Worm (Caenorhabditis elegans): Measurements from ENCODE around the gene F36H5.8.

DNA sequence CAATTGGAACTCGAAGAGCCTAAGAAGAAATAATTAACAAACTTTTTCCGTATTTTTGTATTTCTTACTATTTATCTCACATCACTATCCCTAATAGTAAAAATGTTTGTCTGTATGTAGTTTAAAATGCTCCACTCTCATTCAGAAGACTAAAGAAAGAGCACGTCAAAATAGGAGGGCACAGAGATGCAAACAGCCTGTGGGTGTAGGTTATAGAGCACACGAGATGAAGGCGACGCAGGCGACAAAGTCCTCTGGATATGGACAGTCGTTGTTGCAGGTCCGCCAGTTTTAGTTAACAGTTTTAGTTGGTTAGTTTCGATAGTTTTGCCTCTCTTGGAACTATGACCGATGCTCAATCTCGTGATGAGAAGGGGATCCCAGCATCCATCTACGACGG is 18.6 kb downstream of the F36H5.8 start, which contains the start of gene ceh-82:
- TF ChIP-seq F44E2.7 (GFP tag; IDR thresholded peaks at IDR 0.05): no peak
- TF ChIP-seq egl-43 (GFP tag; IDR thresholded peaks at IDR 0.05): no peak
- no peak for TF ChIP-seq nhr-77 (tag; optimal IDR thresholded peaks at IDR 0.05)
- TF ChIP-seq nhr-25 (tag; optimal IDR thresholded peaks at IDR 0.05; ENCODE audit: borderline replicate concordance, insufficient read depth): no peak
- TF ChIP-seq rbr-2 (tag; optimal IDR thresholded peaks at IDR 0.05): no peak
- TF ChIP-seq ces-1 (GFP tag; optimal IDR thresholded peaks at IDR 0.05): no peak
- TF ChIP-seq aly-2 (tag; optimal IDR thresholded peaks at IDR 0.05): no peak
- no peak for TF ChIP-seq unc-130 (GFP tag; optimal IDR thresholded peaks at IDR 0.05)
- no peak for TF ChIP-seq lin-39 (tag; optimal IDR thresholded peaks at IDR 0.05)
- no peak for TF ChIP-seq nhr-42 (GFP tag; IDR thresholded peaks at IDR 0.05)
- TF ChIP-seq tag-97 (GFP tag; IDR thresholded peaks at IDR 0.05): no peak

All from whole organism, L4 larva.